Fruit fly (Drosophila melanogaster): ENCODE data around the gene CG9400.

DNA sequence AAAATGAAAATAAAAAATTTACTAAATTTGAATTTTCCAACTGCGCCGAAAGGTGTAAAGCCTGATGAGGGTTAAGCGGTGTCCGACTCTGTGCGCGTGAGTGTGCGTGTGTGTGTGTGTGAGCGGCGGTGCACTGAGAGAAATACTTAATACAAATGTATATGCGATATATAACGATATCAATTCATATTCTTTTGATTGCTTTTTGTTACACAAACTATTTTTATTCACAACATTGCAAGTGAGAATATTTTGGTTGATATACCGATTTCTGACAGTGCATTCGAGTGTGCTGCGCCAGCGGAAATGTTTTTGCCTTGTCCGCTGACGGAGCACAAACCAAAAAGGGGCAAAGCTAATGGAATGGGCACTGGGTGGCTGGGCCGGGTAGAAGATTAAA is 43.0 kb upstream of the CG9400 start:
- no peak for TF ChIP-seq EcR (GFP tag; optimal IDR thresholded peaks at IDR 0.05)
- peak; percentile 6 for TF ChIP-seq CG8159 (tag; optimal IDR thresholded peaks at IDR 0.05)
- no peak for TF ChIP-seq CG13204 (GFP tag; optimal IDR thresholded peaks at IDR 0.05)
- no peak for TF ChIP-seq CG34367 (tag; optimal IDR thresholded peaks at IDR 0.05)
- TF ChIP-seq Pif1A (GFP tag; optimal IDR thresholded peaks at IDR 0.05), result no peak
- no peak for TF ChIP-seq Snoo (tag; optimal IDR thresholded peaks at IDR 0.05)
- TF ChIP-seq Pif1B (GFP tag; optimal IDR thresholded peaks at IDR 0.05), result no peak
- no peak for TF ChIP-seq CG12605 (GFP tag; IDR thresholded peaks at IDR 0.05)
